Worm (Caenorhabditis elegans) whole organism, L4/young adult: ENCODE measurements around the gene nhr-162.

Experiments
- W03F9.2 ChIP-seq: fragments of 150-350 bp; optimal IDR thresholded peaks from 2 replicates; lab custom pipeline; 2014; ENCODE audit warnings: missing biosample characterization, missing genetic modification characterization
- dao-5 ChIP-seq: sonication (generic microtip); optimal IDR thresholded peaks from 2 replicates; lab custom pipeline; 2016; ENCODE audit warnings: missing genotype, missing genetic modification characterization, moderate library complexity, missing compliant biosample characterization
- him-1 ChIP-seq: sonication (generic microtip); optimal IDR thresholded peaks from 2 replicates; lab custom pipeline; 2016; ENCODE audit warnings: missing genotype, missing genetic modification reagents, missing genetic modification characterization, missing compliant biosample characterization

DNA sequence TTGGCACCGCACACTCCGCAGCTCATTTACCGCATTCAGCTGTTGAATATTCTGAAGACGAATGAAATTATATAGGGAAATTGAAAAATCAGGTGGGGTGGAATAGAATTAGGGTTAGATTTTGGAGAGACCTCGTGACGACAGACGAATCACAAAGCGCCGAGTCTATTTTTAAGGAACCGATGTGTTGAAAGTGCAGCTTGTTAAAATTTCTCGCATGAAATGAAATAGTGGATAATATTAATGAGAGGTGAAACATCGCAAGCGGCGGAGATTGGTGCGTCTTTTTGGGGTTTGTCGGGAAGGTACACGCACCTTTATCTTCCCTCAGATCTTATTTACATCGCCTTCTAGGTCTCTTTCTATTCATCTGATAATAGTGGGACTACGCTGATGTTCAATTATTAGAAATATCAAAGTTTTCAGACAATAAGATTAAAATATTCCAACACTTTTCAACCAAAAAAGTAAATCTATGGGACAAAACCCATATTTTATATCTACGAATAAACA lies 2.0 kb downstream of the nhr-162 start, which contains the start of gene nhr-140:
- TF ChIP-seq W03F9.2 (tag; lab: Kevin White, UChicago): no peak
- TF ChIP-seq him-1: no peak
- no peak for TF ChIP-seq dao-5 (tag; lab: Kevin White, UChicago)
